Worm (Caenorhabditis elegans) whole organism, dauer: ENCODE measurements around the gene twk-45.

Experiments used
- unc-62 ChIP-seq: sonication (generic microtip); optimal IDR thresholded peaks from 2 replicates; lab custom pipeline; 2017; ENCODE audit warnings: missing biosample characterization, missing genetic modification reagents, missing genetic modification characterization

twk-45 gene

DNA sequence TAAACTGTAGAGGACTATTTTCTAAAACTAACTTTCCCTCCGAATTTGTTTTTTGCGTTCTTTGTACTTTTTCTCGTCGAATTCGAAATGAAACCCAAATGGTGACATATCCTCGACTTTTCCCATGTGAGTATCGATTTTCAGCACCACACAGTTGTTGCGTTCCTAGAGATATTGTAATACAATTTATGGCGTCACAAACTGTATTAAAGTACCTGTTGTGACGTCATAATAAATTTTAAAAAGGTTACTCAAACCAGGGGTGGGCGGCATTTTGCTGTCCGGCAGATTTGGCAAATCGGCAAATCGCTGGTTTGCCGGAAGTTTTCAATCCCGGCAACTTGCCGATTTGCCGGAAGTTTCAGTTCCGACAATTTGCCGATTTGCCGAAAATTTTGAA is 957 bp downstream of the twk-45 start:
- TF ChIP-seq unc-62 = no peak

ce11 chrIII:2795442-2796023 is 6.2 kb downstream of the twk-45 start:
- TF ChIP-seq unc-62 = no peak

DNA sequence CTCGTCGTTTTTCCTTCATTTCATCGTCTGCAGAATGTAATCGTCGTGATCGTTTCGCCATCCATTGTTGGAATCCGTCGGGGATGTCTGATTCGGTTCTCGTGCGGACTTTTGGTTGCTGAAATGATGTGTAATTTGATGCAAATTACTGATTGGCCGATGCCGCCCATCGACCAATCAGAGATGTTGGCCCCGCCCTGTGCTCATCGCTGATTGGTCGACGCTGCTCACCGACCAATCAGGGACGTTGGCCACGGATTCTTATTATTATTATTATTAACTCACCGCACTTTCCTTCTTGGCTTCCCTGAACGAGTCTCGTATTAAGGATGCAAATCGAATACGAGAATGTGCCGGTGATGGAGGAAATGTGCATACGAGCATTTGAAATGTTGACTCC is 7.6 kb downstream of the twk-45 start:
- no peak for TF ChIP-seq unc-62

- no peak for TF ChIP-seq unc-62
These were observed 13.7 kb downstream of the twk-45 start, which contains the start of gene tbcc-1 for ce11 chrIII:2787979-2788491. Gene tbcc-1 (plus strand): TSS chrIII:2788441.

- no peak for TF ChIP-seq unc-62
These were observed 15.0 kb downstream of the twk-45 start, which contains the start of gene nduc-2 for ce11 chrIII:2786740-2787139. Gene nduc-2 (plus strand): TSS chrIII:2786852.

DNA sequence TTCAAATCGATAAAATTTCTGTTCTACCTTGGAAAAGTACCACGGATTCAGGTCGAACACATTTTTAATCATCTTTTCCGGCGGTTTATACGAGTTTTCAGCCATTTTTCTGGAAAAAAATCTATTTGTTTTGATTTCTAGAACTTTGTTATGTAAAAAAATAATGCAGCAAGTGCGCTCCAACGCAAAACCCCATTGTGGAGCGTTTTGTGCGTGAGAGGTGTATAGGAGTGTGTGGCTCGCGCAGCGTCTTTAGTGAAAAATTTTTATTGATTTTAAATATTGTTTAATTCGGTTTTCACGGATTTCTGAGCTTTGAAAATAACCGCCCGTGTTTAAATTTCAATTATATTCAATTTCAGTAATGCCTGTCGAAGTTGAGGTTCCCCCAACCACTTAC is 15.9 kb downstream of the twk-45 start, which contains the start of gene Y71H2AM.20:
Gene Y71H2AM.20 (minus strand): TSS at position 109 of the 400 bp plus-strand sequence.
- no peak for TF ChIP-seq unc-62

DNA sequence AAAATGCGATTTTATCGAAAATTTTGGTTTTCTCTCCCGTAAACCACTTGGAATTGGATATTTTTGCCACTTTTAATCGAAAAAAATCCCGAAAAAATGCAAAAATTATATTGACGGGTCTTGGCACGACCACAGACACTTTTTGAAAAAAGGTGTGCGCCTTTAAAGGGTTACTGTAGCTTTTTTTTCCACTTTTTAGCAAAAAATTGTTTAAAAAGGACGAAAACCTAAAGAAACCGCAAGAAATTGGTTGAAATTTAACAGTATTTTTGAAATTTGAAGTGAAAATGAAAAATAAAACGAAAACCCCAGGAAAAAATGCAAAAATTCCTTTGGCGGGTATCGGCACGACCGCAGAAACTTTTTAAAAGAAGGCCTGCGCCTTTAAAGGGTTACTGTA is 19.9 kb downstream of the twk-45 start:
- TF ChIP-seq unc-62 = no peak

ce11 chrIII:2780793-2781192 is 20.9 kb downstream of the twk-45 start, which contains the start of gene Y71H2AM.6:
Gene Y71H2AM.6 (plus strand): TSS chrIII:2781056.
- no peak for TF ChIP-seq unc-62

DNA sequence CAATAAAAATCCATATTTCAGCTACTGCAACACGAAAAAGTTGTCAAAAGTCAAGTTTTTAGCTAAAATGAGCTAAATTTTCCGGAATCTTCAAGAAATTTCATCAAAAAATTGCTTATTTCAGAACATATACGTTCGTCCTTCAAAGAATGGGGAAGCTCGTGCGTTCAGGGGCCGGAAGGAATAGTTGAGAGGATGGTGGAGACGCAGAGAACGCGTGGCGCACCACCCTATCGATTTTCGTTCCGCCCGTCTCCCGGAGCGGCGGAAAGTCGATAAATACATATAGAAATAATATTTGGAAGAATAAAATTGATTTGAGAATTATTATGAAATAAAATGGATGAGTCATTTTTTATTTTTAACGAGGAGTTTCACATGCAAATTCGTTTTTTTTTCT is 21.4 kb downstream of the twk-45 start:
- TF ChIP-seq unc-62 = no peak

DNA sequence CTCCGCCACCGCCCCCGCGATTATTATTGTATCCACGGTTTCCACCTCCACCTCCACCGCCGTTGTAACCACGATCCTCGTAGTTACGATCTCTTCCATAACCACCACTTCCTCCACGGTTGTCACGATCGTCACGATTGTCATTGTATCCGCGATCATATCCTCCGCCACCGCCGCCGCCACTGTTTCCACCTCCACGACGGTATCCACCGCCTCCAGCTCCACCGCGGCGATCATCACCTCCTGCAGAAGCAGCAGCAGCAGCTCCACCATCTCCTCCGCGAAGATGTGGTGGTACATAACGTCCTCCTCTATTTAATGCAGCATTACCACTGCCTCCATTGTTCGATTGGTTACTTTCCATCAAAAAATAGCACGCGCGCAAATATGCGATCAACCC is 23.0 kb downstream of the twk-45 start, which contains the start of gene laf-1:
Gene laf-1 (minus strand): TSS at position 399 of the 400 bp plus-strand sequence.
- no peak for TF ChIP-seq unc-62

DNA sequence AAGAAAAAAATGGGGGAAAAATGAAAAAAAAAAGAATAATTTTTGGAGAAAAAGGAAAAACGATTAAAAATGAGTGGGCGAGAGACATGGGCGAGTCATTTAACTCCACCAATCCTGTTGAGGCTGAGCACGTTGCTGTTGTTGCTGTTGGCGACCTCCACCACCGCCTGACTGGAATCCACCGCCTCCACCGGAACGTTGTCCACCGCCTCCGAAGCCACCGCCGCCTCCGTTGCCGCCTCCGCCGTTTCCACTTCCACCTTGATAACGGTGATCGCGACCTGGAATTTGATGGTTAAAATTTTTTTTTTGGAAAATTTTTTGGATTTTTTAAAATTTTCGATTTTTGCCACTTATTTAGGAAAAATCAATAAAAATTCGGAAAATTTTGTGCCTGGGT is 30.9 kb downstream of the twk-45 start:
- TF ChIP-seq unc-62 = no peak

ce11 chrIII:2769078-2769477 is 32.6 kb downstream of the twk-45 start:
- TF ChIP-seq unc-62 = no peak

DNA sequence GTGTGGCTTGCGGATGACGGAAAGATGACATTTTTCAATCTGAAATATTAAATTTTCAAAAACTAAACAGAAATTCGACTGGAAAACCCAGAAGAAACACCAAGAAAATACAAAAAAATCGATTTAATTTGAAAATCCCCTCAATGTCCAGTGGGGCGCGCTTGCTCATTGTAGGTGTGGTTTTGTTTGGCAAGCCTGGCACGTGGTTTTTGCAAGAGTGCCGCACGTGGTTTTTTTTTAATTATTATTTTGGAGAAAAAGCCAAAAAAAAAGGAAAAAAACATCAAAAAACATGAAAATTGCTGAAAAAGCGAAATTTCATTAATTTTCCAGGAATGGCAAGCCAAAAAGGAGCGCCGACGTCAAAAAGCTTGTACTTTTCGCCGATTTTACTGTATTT is 33.1 kb downstream of the twk-45 start, which contains the start of gene swsn-3:
Gene swsn-3 (minus strand): TSS at position 45 of the 400 bp plus-strand sequence.
- TF ChIP-seq unc-62 = no peak

- TF ChIP-seq unc-62 = no peak
These were observed 41.0 kb downstream of the twk-45 start, which contains the start of gene pho-9 for ce11 chrIII:2760726-2761125. Gene pho-9 (minus strand): TSS chrIII:2760816.

DNA sequence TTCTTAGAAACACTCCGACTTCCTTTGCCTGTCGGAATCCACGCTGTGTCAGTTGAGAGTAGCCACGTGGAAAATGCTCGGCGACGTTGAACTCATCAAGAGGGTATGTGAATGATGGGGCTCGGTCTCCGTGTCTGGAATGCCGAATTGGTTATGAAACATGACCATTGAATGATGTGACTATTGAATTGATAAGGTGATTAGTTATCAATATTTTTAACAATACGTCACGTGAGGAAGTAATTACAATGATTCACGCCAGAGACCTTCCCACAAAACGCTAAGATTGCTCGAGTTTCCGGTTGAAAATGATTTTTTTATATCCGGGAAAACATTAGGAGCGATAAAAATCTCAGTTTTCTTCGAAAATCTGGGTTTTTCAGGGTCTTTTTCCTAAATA is 42.4 kb downstream of the twk-45 start:
- no peak for TF ChIP-seq unc-62

DNA sequence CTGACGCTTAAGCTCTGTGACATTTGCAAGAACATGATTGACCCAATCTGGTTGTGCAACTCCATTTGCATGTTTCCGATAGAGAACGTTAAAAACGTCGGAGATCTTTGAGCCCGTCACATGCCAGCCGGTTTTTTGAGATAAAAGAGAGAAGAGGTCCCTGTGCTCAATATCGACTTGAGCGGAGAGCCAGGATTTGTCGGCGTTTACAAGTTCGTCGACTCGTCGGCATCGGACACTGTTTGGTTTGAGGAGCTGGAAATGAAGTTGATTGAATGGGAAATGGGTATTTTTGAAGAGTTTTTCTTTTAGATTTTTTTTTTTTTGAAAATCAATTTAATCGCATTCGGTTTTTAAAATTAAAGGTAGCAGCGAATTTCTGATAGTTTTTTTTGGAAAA is 43.6 kb downstream of the twk-45 start:
- no peak for TF ChIP-seq unc-62

ce11 chrIII:2757478-2757877 is 44.2 kb downstream of the twk-45 start:
- TF ChIP-seq unc-62 = no peak

ce11 chrIII:2756260-2756659 is 45.4 kb downstream of the twk-45 start, which contains the start of gene gldi-9:
Gene gldi-9 (minus strand): TSS chrIII:2756360.
- no peak for TF ChIP-seq unc-62
